Fruit fly (Drosophila melanogaster) whole organism, pupa: ENCODE results near the gene CG31678.

Experiments
- CG10348 ChIP-seq: fragments of 200-800 bp; sonication (Bioruptor generic); IDR thresholded peaks from 2 replicates; pipeline ENCODE4 v1.3.6; 2022; ENCODE audit warnings: missing biosample characterization, missing genetic modification characterization
- CG12605 ChIP-seq: fragments of 200-800 bp; sonication (Bioruptor generic); IDR thresholded peaks from 2 replicates; pipeline ENCODE4 v1.3.6; 2022; ENCODE audit warnings: missing biosample characterization, missing genetic modification characterization
- CG13204 ChIP-seq: fragments of 200-800 bp; sonication (Bioruptor generic); optimal IDR thresholded peaks from 2 replicates; lab custom pipeline; 2018; ENCODE audit warnings: missing biosample characterization, mild to moderate bottlenecking, missing genetic modification characterization, moderate library complexity
- CG14655 ChIP-seq: fragments of 200-800 bp; sonication (Bioruptor generic); optimal IDR thresholded peaks from 3 replicates; lab custom pipeline; 2017; ENCODE audit warnings: mild to moderate bottlenecking, missing biosample characterization, missing genetic modification reagents, missing genetic modification characterization
- CG15710 ChIP-seq: fragments of 200-800 bp; sonication (Bioruptor generic); optimal IDR thresholded peaks from 2 replicates; lab custom pipeline; 2018; ENCODE audit warnings: missing biosample characterization, mild to moderate bottlenecking, missing genetic modification characterization, moderate library complexity
- CG17806 ChIP-seq: fragments of 200-800 bp; sonication (Bioruptor generic); optimal IDR thresholded peaks from 2 replicates; lab custom pipeline; 2018; ENCODE audit warnings: missing biosample characterization, mild to moderate bottlenecking, missing genetic modification characterization, moderate library complexity
- CG32121 ChIP-seq: fragments of 200-800 bp; sonication (Bioruptor generic); IDR thresholded peaks from 2 replicates; pipeline ENCODE4 v1.3.6; 2022; ENCODE audit warnings: missing biosample characterization, missing genetic modification characterization
- CG34367 ChIP-seq: fragments of 200-800 bp; sonication (Bioruptor generic); optimal IDR thresholded peaks from 2 replicates; lab custom pipeline; 2018; ENCODE audit warnings: missing biosample characterization, mild to moderate bottlenecking, missing genetic modification characterization
- CG4496 ChIP-seq: fragments of 200-800 bp; sonication (Bioruptor generic); IDR thresholded peaks from 3 replicates; pipeline ENCODE4 v1.3.6; 2022; ENCODE audit warnings: missing biosample characterization, missing genetic modification characterization
- CG8159 ChIP-seq: fragments of 200-800 bp; sonication (Bioruptor generic); optimal IDR thresholded peaks from 3 replicates; lab custom pipeline; 2018; ENCODE audit warnings: missing biosample characterization, mild to moderate bottlenecking, missing genetic modification characterization, moderate library complexity
- CG8301 ChIP-seq: fragments of 200-800 bp; sonication (Bioruptor generic); optimal IDR thresholded peaks from 2 replicates; lab custom pipeline; 2018; ENCODE audit warnings: missing biosample characterization, mild to moderate bottlenecking, missing genetic modification characterization
- CG9948 ChIP-seq: fragments of 200-800 bp; sonication (Bioruptor generic); optimal IDR thresholded peaks from 2 replicates; lab custom pipeline; 2018; ENCODE audit warnings: missing biosample characterization, mild to moderate bottlenecking, missing genetic modification characterization, moderate library complexity
- D1 ChIP-seq: fragments of 200-800 bp; sonication (Bioruptor generic); optimal IDR thresholded peaks from 2 replicates; lab custom pipeline; 2018; ENCODE audit warnings: missing biosample characterization, mild to moderate bottlenecking, missing genetic modification characterization, moderate library complexity
- EcR ChIP-seq: fragments of 200-800 bp; sonication (Bioruptor generic); optimal IDR thresholded peaks from 3 replicates; lab custom pipeline; 2019; ENCODE audit warnings: missing biosample characterization, missing genetic modification characterization, mild to moderate bottlenecking, moderate library complexity, missing genetic modification reagents
- Ets98B ChIP-seq: fragments of 200-800 bp; sonication (Bioruptor generic); IDR thresholded peaks from 2 replicates; pipeline ENCODE4 v1.3.6; 2022; ENCODE audit warnings: missing biosample characterization, missing genetic modification characterization
- Pif1A ChIP-seq: fragments of 200-800 bp; sonication (Bioruptor generic); optimal IDR thresholded peaks from 3 replicates; lab custom pipeline; 2016; ENCODE audit warnings: missing biosample characterization, missing genetic modification characterization
- Pif1B ChIP-seq: fragments of 200-800 bp; sonication (Bioruptor generic); optimal IDR thresholded peaks from 3 replicates; lab custom pipeline; 2016; ENCODE audit warnings: missing biosample characterization, missing genetic modification characterization
- Snoo ChIP-seq: fragments of 200-800 bp; sonication (Bioruptor generic); optimal IDR thresholded peaks from 3 replicates; lab custom pipeline; 2017; ENCODE audit warnings: missing biosample characterization, mild to moderate bottlenecking, missing genetic modification characterization, inconsistent platforms
- fd96Ca ChIP-seq: fragments of 200-800 bp; sonication (Bioruptor generic); IDR thresholded peaks from 3 replicates; pipeline ENCODE4 v1.3.6; 2022; ENCODE audit warnings: missing biosample characterization, missing genetic modification characterization
- gl ChIP-seq: fragments of 200-800 bp; sonication (Bioruptor generic); optimal IDR thresholded peaks from 2 replicates; lab custom pipeline; 2018; ENCODE audit warnings: missing biosample characterization, mild to moderate bottlenecking, missing genetic modification characterization
- rn ChIP-seq: fragments of 200-800 bp; sonication (Bioruptor generic); IDR thresholded peaks from 2 replicates; pipeline ENCODE4 v1.3.6; 2022; ENCODE audit warnings: missing biosample characterization, missing genetic modification characterization

CG31678 gene

DNA sequence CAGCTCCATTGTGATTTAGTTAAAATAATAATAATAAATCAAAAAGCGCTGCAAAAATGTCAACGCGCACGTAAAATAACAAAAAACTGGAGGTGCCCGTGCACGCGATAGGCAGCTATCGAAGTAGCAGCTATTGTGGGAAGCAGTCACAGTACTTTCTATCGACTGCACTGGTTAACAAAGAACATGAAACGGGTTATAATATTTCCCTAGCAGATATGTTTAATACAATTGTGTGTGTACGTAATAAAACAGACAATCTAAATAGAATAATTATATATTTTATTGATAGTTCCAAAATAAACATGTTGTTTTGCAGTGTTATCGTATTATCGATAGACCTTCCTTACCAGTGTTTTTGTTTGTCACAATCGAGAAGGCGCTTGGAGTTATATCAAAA is at the start of gene CG31678, which contains the start of gene IKKepsilon:
TSS of gene CG31678 (minus strand) at position 67 of the 400 bp plus-strand sequence.
TSS of gene IKKepsilon (plus strand) at position 171 of the 400 bp plus-strand sequence.
- peak; percentile 29 for TF ChIP-seq CG9948 (tag; lab: Kevin White, UChicago)
- TF ChIP-seq rn = 0 out of 2 replicates have a peak, but pooled peaks have one; percentile 10
- no peak for TF ChIP-seq gl (tag; lab: Kevin White, UChicago)
- TF ChIP-seq CG8159 (tag; lab: Kevin White, UChicago) = peak; percentile 43
- TF ChIP-seq fd96Ca (GFP tag; lab: Robert Waterston, UW) = no peak
- TF ChIP-seq CG15710 (tag; lab: Kevin White, UChicago) = peak; percentile 46
- peak; percentile 39 for TF ChIP-seq CG17806 (tag; lab: Kevin White, UChicago)
- TF ChIP-seq Pif1B (GFP tag; lab: Kevin White, UChicago) = no peak
- TF ChIP-seq CG10348 (GFP tag; lab: Robert Waterston, UW) = no peak
- 0 out of 2 replicates have a peak, but pooled peaks have one; percentile 26 for TF ChIP-seq CG32121 (GFP tag; lab: Robert Waterston, UW)
- TF ChIP-seq CG34367 = peak; percentile 28
- TF ChIP-seq Pif1A = no peak
- TF ChIP-seq EcR (GFP tag; lab: Kevin White, UChicago) = peak; percentile 30
- no peak for TF ChIP-seq CG13204
- no peak for TF ChIP-seq CG14655 (GFP tag; lab: Kevin White, UChicago)
- TF ChIP-seq CG4496 = peak; percentile 44; the same call in 1 of the 3 replicates
- peak; percentile 59 for TF ChIP-seq Ets98B (GFP tag; lab: Robert Waterston, UW)
- TF ChIP-seq CG8301 = peak; percentile 25
- TF ChIP-seq CG12605 = peak; percentile 29; the same call in 1 of the 2 replicates
- TF ChIP-seq Snoo = peak; percentile 45
- no peak for TF ChIP-seq D1 (tag; lab: Kevin White, UChicago)

- TF ChIP-seq CG15710 (tag; lab: Kevin White, UChicago) = no peak
- 0 out of 2 replicates have a peak, but pooled peaks have one; percentile 16 for TF ChIP-seq Ets98B (GFP tag; lab: Robert Waterston, UW)
- TF ChIP-seq CG32121 (GFP tag; lab: Robert Waterston, UW) = peak; percentile 36; the same call in 1 of the 2 replicates
These were observed 48.3 kb upstream of the CG31678 start for dm6 chr2L:20724024-20724423.

- TF ChIP-seq CG32121 (GFP tag; lab: Robert Waterston, UW) (peak; percentile 81), CG9948 (tag; lab: Kevin White, UChicago) (peak; percentile 65), CG15710 (tag; lab: Kevin White, UChicago) (no peak), CG8301 (peak; percentile 91), CG4496 (peak; percentile 85), CG34367 (peak; percentile 47), D1 (tag; lab: Kevin White, UChicago) (no peak), CG10348 (GFP tag; lab: Robert Waterston, UW) (0 out of 2 replicates have a peak, but pooled peaks have one; percentile 35), CG13204 (no peak), fd96Ca (GFP tag; lab: Robert Waterston, UW) (peak; percentile 80), CG17806 (tag; lab: Kevin White, UChicago) (no peak), Pif1A (peak; percentile 66), Snoo (no peak), Pif1B (GFP tag; lab: Kevin White, UChicago) (peak; percentile 69), EcR (GFP tag; lab: Kevin White, UChicago) (no peak), rn (peak; percentile 49; the same call in 1 of the 2 replicates), gl (tag; lab: Kevin White, UChicago) (no peak), Ets98B (GFP tag; lab: Robert Waterston, UW) (peak; percentile 84), CG8159 (tag; lab: Kevin White, UChicago) (peak; percentile 48), CG12605 (peak; percentile 80), CG14655 (GFP tag; lab: Kevin White, UChicago) (peak; percentile 88)
These were observed 45.7 kb upstream of the CG31678 start for dm6 chr2L:20721456-20721855.

DNA sequence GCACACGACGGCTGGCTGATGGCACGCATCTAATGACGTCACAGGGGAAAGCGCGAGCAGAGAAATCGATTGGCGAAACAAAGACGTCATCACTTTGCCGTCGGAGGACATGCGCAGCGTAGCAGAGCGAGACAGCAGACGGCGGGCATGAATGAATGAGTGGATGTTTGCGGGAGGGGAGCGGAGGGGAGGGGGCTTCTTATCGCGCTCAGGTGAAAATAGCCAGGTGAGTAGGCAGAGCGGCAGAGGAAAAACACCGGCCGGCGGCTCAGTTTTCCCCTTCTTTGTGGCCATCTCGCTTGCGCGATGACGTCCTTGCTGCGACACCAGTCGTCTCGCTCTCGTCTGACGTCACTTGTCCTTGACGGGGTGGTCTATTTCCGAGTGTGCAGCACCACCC is 44.3 kb upstream of the CG31678 start:
- TF ChIP-seq CG15710 (tag; lab: Kevin White, UChicago) (no peak), Ets98B (GFP tag; lab: Robert Waterston, UW) (no peak), Pif1B (GFP tag; lab: Kevin White, UChicago) (no peak), CG17806 (tag; lab: Kevin White, UChicago) (no peak), CG13204 (no peak), CG32121 (GFP tag; lab: Robert Waterston, UW) (no peak), CG4496 (no peak), Snoo (no peak), CG8301 (no peak), CG8159 (tag; lab: Kevin White, UChicago) (no peak), CG10348 (GFP tag; lab: Robert Waterston, UW) (no peak), rn (no peak), CG14655 (GFP tag; lab: Kevin White, UChicago) (no peak), D1 (tag; lab: Kevin White, UChicago) (no peak), fd96Ca (GFP tag; lab: Robert Waterston, UW) (no peak), gl (tag; lab: Kevin White, UChicago) (no peak), CG9948 (tag; lab: Kevin White, UChicago) (no peak)

DNA sequence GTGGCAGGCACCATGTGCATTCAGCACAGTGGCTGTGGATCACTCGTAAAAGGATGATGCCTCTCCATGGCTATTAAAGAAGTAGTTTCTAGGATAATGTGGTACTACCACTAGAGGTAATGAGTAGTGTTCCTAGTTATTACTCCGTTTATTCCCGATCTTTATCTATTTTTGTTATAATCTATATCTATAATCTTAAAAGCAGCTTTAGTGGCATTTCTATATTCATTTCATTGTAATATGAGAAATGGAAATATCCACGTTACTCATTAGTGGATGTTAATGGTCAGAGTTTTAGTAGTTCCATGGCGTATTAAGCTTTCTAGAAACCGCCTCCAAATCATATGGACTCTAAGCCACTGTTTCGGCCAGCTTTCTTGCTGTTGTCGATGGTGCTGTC is 41.0 kb upstream of the CG31678 start:
- TF ChIP-seq CG32121 (GFP tag; lab: Robert Waterston, UW) (0 out of 2 replicates have a peak, but pooled peaks have one; percentile 24), Ets98B (GFP tag; lab: Robert Waterston, UW) (no peak), CG8301 (peak; percentile 52), CG8159 (tag; lab: Kevin White, UChicago) (peak; percentile 26), CG14655 (GFP tag; lab: Kevin White, UChicago) (peak; percentile 33)

dm6 chr2L:20716077-20716476 is 40.3 kb upstream of the CG31678 start:
- no peak for TF ChIP-seq rn
- peak; percentile 75 for TF ChIP-seq CG14655 (GFP tag; lab: Kevin White, UChicago)
- peak; percentile 86 for TF ChIP-seq Snoo
- TF ChIP-seq EcR (GFP tag; lab: Kevin White, UChicago) = peak; percentile 59
- TF ChIP-seq CG17806 (tag; lab: Kevin White, UChicago) = peak; percentile 26
- no peak for TF ChIP-seq CG34367
- peak; percentile 67 for TF ChIP-seq Pif1A
- peak; percentile 83 for TF ChIP-seq CG4496
- TF ChIP-seq CG9948 (tag; lab: Kevin White, UChicago) = peak; percentile 1
- TF ChIP-seq CG8159 (tag; lab: Kevin White, UChicago) = peak; percentile 12
- TF ChIP-seq CG15710 (tag; lab: Kevin White, UChicago) = no peak
- TF ChIP-seq D1 (tag; lab: Kevin White, UChicago) = no peak
- no peak for TF ChIP-seq CG10348 (GFP tag; lab: Robert Waterston, UW)
- TF ChIP-seq gl (tag; lab: Kevin White, UChicago) = no peak
- peak; percentile 56 for TF ChIP-seq CG32121 (GFP tag; lab: Robert Waterston, UW)
- TF ChIP-seq Pif1B (GFP tag; lab: Kevin White, UChicago) = peak; percentile 60
- TF ChIP-seq CG8301 = peak; percentile 63
- TF ChIP-seq CG13204 = peak; percentile 79
- TF ChIP-seq fd96Ca (GFP tag; lab: Robert Waterston, UW) = peak; percentile 46; the same call in 1 of the 3 replicates
- TF ChIP-seq CG12605 = no peak
- peak; percentile 53; the same call in 1 of the 2 replicates for TF ChIP-seq Ets98B (GFP tag; lab: Robert Waterston, UW)
